Worm (Caenorhabditis elegans) whole organism, late embryonic: ENCODE results near the gene emre-1.

Experiments
- C08G9.2 ChIP-seq: sonication (generic microtip); optimal IDR thresholded peaks from 2 replicates; lab custom pipeline; 2016; ENCODE audit warnings: mild to moderate bottlenecking, missing genetic modification characterization, moderate library complexity, missing compliant biosample characterization
- C38D4.7 ChIP-seq: fragments of 200-800 bp; sonication (Bioruptor generic); optimal IDR thresholded peaks from 2 replicates; lab custom pipeline; 2018; ENCODE audit warnings: mild to moderate bottlenecking, missing genetic modification characterization, moderate library complexity, missing compliant biosample characterization
- F13H6.1 ChIP-seq: sonication (generic microtip); optimal IDR thresholded peaks from 2 replicates; lab custom pipeline; 2016; ENCODE audit warnings: missing genetic modification characterization, missing compliant biosample characterization
- K02D7.2 ChIP-seq: sonication (generic microtip); optimal IDR thresholded peaks from 2 replicates; lab custom pipeline; 2017; ENCODE audit warnings: mild to moderate bottlenecking, missing genetic modification characterization, missing compliant biosample characterization
- K09A11.1 ChIP-seq: sonication (generic microtip); optimal IDR thresholded peaks from 2 replicates; lab custom pipeline; 2017; ENCODE audit warnings: antibody characterized with exemption, mild to moderate bottlenecking, missing genetic modification characterization, missing compliant biosample characterization; ENCODE audit not compliant: insufficient read depth
- Y22D7AL.16 ChIP-seq: sonication (generic microtip); optimal IDR thresholded peaks from 2 replicates; lab custom pipeline; 2016; ENCODE audit warnings: missing genetic modification characterization, missing compliant biosample characterization
- ceh-18 ChIP-seq: sonication (generic microtip); optimal IDR thresholded peaks from 2 replicates; lab custom pipeline; 2016; ENCODE audit warnings: missing genetic modification characterization, missing compliant biosample characterization
- ceh-30 ChIP-seq: fragments of 150-350 bp; optimal IDR thresholded peaks from 2 replicates; lab custom pipeline; 2014; ENCODE audit warnings: missing biosample characterization, missing genetic modification characterization
- ceh-31 ChIP-seq: sonication (generic microtip); optimal IDR thresholded peaks from 2 replicates; lab custom pipeline; 2016; ENCODE audit warnings: missing genetic modification characterization, missing compliant biosample characterization
- ceh-34 ChIP-seq: sonication (generic microtip); optimal IDR thresholded peaks from 2 replicates; lab custom pipeline; 2016; ENCODE audit warnings: mild to moderate bottlenecking, missing genetic modification characterization, missing compliant biosample characterization
- ceh-45 ChIP-seq: fragments of 200-800 bp; sonication (Bioruptor generic); IDR thresholded peaks from 2 replicates; pipeline ENCODE4 v1.3.6; 2022; ENCODE audit warnings: missing genetic modification reagents, missing genetic modification characterization, missing compliant biosample characterization
- ceh-48 ChIP-seq: sonication (generic microtip); optimal IDR thresholded peaks from 2 replicates; lab custom pipeline; 2016; ENCODE audit warnings: missing genetic modification characterization, inconsistent platforms, missing compliant biosample characterization
- che-1 ChIP-seq: sonication (generic microtip); optimal IDR thresholded peaks from 2 replicates; lab custom pipeline; 2016; ENCODE audit warnings: mild to moderate bottlenecking, missing genetic modification characterization, missing compliant biosample characterization
- elt-2 ChIP-seq: sonication (generic microtip); optimal IDR thresholded peaks from 2 replicates; lab custom pipeline; 2016; ENCODE audit warnings: missing genetic modification reagents, missing genetic modification characterization, missing compliant biosample characterization
- elt-4 ChIP-seq: sonication (generic microtip); optimal IDR thresholded peaks from 2 replicates; lab custom pipeline; 2016; ENCODE audit warnings: missing genetic modification characterization, missing compliant biosample characterization
- ets-4 ChIP-seq: sonication (generic microtip); optimal IDR thresholded peaks from 2 replicates; lab custom pipeline; 2016; ENCODE audit warnings: missing genetic modification characterization, missing compliant biosample characterization
- eyg-1 ChIP-seq: sonication (generic microtip); optimal IDR thresholded peaks from 2 replicates; lab custom pipeline; 2016; ENCODE audit warnings: missing genotype, missing genetic modification characterization, missing compliant biosample characterization
- gmeb-2 ChIP-seq: sonication (generic microtip); optimal IDR thresholded peaks from 2 replicates; lab custom pipeline; 2016; ENCODE audit warnings: missing genetic modification characterization, inconsistent platforms, missing compliant biosample characterization
- hlh-13 ChIP-seq: fragments of 200-800 bp; sonication (Bioruptor generic); optimal IDR thresholded peaks from 2 replicates; lab custom pipeline; 2018; ENCODE audit warnings: mild to moderate bottlenecking, missing genetic modification characterization, missing compliant biosample characterization
- hlh-6 ChIP-seq: sonication (generic microtip); optimal IDR thresholded peaks from 2 replicates; lab custom pipeline; 2016; ENCODE audit warnings: missing genotype, missing genetic modification characterization, missing compliant biosample characterization
- hlh-8 ChIP-seq: sonication (generic microtip); optimal IDR thresholded peaks from 2 replicates; lab custom pipeline; 2016; ENCODE audit warnings: missing genotype, missing genetic modification characterization, missing compliant biosample characterization
- lin-11 ChIP-seq: fragments of 200-800 bp; sonication (Bioruptor generic); optimal IDR thresholded peaks from 2 replicates; lab custom pipeline; 2018; ENCODE audit warnings: mild to moderate bottlenecking, missing genetic modification characterization, missing compliant biosample characterization
- nhr-11 ChIP-seq: fragments of 150-350 bp; optimal IDR thresholded peaks from 2 replicates; lab custom pipeline; 2014; ENCODE audit warnings: missing biosample characterization, missing genetic modification characterization
- pag-3 ChIP-seq: sonication (generic microtip); optimal IDR thresholded peaks from 2 replicates; lab custom pipeline; 2016; ENCODE audit warnings: missing compliant biosample characterization, missing genetic modification characterization, borderline replicate concordance
- pat-9 ChIP-seq: fragments of 200-800 bp; sonication (Bioruptor generic); optimal IDR thresholded peaks from 2 replicates; lab custom pipeline; 2018; ENCODE audit warnings: mild to moderate bottlenecking, missing genetic modification characterization, moderate library complexity, missing compliant biosample characterization
- pha-2 ChIP-seq: sonication (generic microtip); optimal IDR thresholded peaks from 2 replicates; lab custom pipeline; 2017; ENCODE audit warnings: mild to moderate bottlenecking, missing genetic modification characterization, missing compliant biosample characterization
- pqm-1 ChIP-seq: sonication (generic microtip); optimal IDR thresholded peaks from 2 replicates; lab custom pipeline; 2016; ENCODE audit warnings: missing genetic modification characterization, missing compliant biosample characterization
- pros-1 ChIP-seq: fragments of 150-350 bp; optimal IDR thresholded peaks from 2 replicates; lab custom pipeline; 2014; ENCODE audit warnings: missing biosample characterization, missing genetic modification reagents, missing genetic modification characterization
- ref-2 ChIP-seq: sonication (generic microtip); optimal IDR thresholded peaks from 2 replicates; lab custom pipeline; 2016; ENCODE audit warnings: missing genetic modification characterization, missing compliant biosample characterization
- sdc-2 ChIP-seq: sonication (generic microtip); optimal IDR thresholded peaks from 2 replicates; lab custom pipeline; 2016; ENCODE audit warnings: missing genotype, missing genetic modification characterization, missing compliant biosample characterization
- sox-4 ChIP-seq: sonication (generic microtip); optimal IDR thresholded peaks from 2 replicates; lab custom pipeline; 2017; ENCODE audit warnings: mild to moderate bottlenecking, missing genetic modification characterization, inconsistent platforms, missing compliant biosample characterization
- syd-9 ChIP-seq: sonication (generic microtip); optimal IDR thresholded peaks from 2 replicates; lab custom pipeline; 2016; ENCODE audit warnings: mild to moderate bottlenecking, missing genetic modification characterization, moderate library complexity, missing compliant biosample characterization
- tbx-2 ChIP-seq: sonication (generic microtip); optimal IDR thresholded peaks from 2 replicates; lab custom pipeline; 2016; ENCODE audit warnings: missing genetic modification characterization, missing compliant biosample characterization
- tbx-7 ChIP-seq: sonication (generic microtip); optimal IDR thresholded peaks from 2 replicates; lab custom pipeline; 2016; ENCODE audit warnings: missing genotype, missing genetic modification characterization, missing compliant biosample characterization
- ttx-3 ChIP-seq: sonication (generic microtip); optimal IDR thresholded peaks from 2 replicates; lab custom pipeline; 2016; ENCODE audit warnings: missing genetic modification reagents, missing genetic modification characterization, missing compliant biosample characterization
- unc-3 ChIP-seq, 2 experiments: fragments of 200-800 bp in 1 of 2; sonication (Bioruptor generic) in 1 of 2; sonication (generic microtip) in 1 of 2; conservative IDR thresholded peaks in 1 of 2; optimal IDR thresholded peaks in 1 of 2; 2 replicates each; pipeline versions ENCODE4 v1.3.6 to Lab custom; 2016 to 2022; ENCODE audit warnings: missing compliant biosample characterization in 2 of 2, missing genetic modification characterization in 2 of 2, missing genetic modification reagents in 1 of 2
- unc-42 ChIP-seq: sonication (generic microtip); optimal IDR thresholded peaks from 2 replicates; lab custom pipeline; 2016; ENCODE audit warnings: missing genotype, missing genetic modification characterization, missing compliant biosample characterization
- unc-55 ChIP-seq: sonication (generic microtip); optimal IDR thresholded peaks from 2 replicates; lab custom pipeline; 2017; ENCODE audit warnings: missing biosample characterization, missing genetic modification reagents, missing genetic modification characterization
- zip-5 ChIP-seq: sonication (generic microtip); optimal IDR thresholded peaks from 2 replicates; lab custom pipeline; 2016; ENCODE audit warnings: missing genetic modification characterization, missing compliant biosample characterization

emre-1 gene

DNA sequence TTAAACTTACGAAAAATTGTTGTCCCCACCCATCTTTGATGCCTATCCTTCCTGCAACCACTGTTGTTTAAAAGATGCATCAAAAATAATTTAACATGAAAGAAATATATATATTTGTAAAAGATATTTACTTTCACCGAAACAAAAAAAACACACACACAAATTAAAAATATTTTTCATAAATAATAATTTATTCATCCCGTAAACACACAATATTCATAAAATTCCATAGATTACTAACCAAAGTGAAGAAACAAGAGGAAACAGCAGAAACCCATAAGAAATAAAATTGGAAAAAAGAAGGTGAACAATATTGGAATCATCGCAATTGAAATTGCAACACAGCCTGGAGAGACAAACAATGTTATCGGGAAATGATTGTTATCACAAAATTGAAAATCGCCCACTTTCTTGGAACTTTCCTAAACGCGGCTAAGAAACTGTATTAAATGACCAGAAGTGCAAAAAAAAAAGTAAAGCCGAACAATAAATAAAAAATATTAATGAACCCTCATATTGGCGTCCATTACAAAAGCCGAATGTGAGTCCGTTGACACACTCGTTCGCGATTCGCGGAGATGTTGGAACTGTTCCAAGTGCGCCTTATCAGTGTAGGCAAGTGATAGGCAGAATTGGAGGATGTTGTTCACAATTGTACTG, 24.5 kb downstream of the emre-1 start, which contains the start of gene slc-25A18.1:
slc-25A18.1 (minus strand) TSS at position 51 of the 660 bp plus-strand sequence.
- TF ChIP-seq elt-2 (peak; percentile 72), sox-4 (tag; lab: Kevin White, UChicago) (no peak)

DNA sequence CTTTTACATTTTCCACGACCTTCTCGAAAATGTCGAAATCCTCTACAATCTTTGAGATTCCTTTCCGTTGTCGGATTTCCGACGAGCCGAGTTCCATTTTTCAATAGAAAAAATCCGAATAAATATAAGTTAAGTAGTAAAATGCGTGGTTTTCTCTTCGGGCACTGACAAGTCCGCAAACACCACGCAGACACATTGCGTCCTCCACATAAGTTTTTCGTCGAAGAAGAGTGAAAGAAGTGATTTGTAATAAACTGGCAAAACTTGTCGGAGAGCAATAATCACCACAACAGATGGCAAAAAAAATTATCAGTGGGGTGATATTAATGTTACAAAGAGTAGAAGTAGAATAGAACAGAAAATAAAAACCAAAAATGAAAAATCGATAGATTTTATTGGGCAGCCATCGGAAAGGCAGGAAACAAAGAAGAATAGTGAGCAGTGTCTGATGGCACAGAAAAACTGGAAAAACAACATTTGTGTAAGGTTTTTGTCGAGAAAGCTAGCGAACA, 27.4 kb downstream of the emre-1 start, which contains the start of gene ergi-2:
ergi-2 (minus strand) TSS at position 462 of the 512 bp plus-strand sequence.
- TF ChIP-seq pqm-1 (tag; lab: Kevin White, UChicago) (no peak), pha-2 (tag; lab: Kevin White, UChicago) (no peak), ceh-31 (tag; lab: Kevin White, UChicago) (no peak)

DNA sequence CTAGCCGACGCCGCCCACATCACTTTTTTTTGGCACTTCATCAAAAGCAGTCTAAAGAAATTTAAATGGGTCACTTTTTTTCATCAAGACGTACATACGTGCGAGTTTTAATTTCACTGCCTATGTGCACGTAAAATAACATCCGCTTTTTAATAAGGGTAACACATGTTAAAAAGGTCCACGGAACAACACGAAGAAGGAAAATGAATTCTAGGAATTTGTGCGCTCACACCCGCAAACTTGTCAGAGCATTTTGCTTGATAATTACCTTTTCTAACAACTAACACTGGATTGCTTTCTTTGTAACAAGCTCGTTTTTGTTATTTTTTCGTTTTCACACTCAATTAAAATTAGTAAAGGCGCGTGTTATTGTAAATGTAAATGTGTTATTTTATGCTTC, 29.2 kb downstream of the emre-1 start:
- TF ChIP-seq pag-3 (tag; lab: Kevin White, UChicago): no peak
- no peak for TF ChIP-seq gmeb-2
- TF ChIP-seq C38D4.7 (GFP tag; lab: Kevin White, UChicago): no peak
- TF ChIP-seq hlh-13: no peak
- no peak for TF ChIP-seq che-1 (tag; lab: Kevin White, UChicago)
- TF ChIP-seq elt-4 (tag; lab: Kevin White, UChicago): no peak
- no peak for TF ChIP-seq unc-55 (GFP tag; lab: Kevin White, UChicago)
- TF ChIP-seq unc-42 (tag; lab: Kevin White, UChicago): no peak
- no peak for TF ChIP-seq lin-11 (tag; lab: Kevin White, UChicago)
- TF ChIP-seq hlh-6 (tag; lab: Kevin White, UChicago): no peak
- no peak for TF ChIP-seq pat-9 (tag; lab: Kevin White, UChicago)
- TF ChIP-seq F13H6.1 (tag; lab: Kevin White, UChicago): no peak
- TF ChIP-seq ets-4: no peak
- no peak for TF ChIP-seq ceh-48 (tag; lab: Kevin White, UChicago)
- no peak for TF ChIP-seq Y22D7AL.16 (tag; lab: Kevin White, UChicago)
- TF ChIP-seq nhr-11 (tag; lab: Kevin White, UChicago): no peak
- no peak for TF ChIP-seq ceh-30

DNA sequence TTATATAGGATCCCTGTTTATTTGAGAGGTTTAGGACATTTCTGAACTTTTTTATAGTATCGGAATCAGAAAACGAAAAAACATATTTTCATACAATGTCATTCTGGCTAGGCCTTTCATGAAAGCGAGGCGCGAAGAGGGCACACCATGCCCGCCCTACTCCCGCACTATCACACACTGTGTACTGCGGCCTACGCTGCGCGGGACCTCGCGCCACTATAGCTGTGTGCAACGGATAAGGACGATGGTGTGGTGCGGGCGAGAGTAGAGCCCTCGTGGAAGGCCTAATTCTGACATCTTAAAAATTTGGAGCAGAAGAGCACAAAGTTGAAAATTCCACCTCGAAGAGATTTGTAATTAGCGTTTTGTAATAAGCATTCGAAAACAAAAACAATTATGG, 31.5 kb downstream of the emre-1 start:
- TF ChIP-seq eyg-1 (tag; lab: Kevin White, UChicago) (no peak), C08G9.2 (no peak), tbx-2 (tag; lab: Kevin White, UChicago) (no peak), K02D7.2 (tag; lab: Kevin White, UChicago) (no peak), pros-1 (tag; lab: Kevin White, UChicago) (no peak), sdc-2 (tag; lab: Kevin White, UChicago) (no peak), Y22D7AL.16 (tag; lab: Kevin White, UChicago) (no peak), ceh-45 (GFP tag; lab: Robert Waterston, UW) (no peak), ttx-3 (tag; lab: Kevin White, UChicago) (no peak), K09A11.1 (tag; lab: Kevin White, UChicago) (no peak)

DNA sequence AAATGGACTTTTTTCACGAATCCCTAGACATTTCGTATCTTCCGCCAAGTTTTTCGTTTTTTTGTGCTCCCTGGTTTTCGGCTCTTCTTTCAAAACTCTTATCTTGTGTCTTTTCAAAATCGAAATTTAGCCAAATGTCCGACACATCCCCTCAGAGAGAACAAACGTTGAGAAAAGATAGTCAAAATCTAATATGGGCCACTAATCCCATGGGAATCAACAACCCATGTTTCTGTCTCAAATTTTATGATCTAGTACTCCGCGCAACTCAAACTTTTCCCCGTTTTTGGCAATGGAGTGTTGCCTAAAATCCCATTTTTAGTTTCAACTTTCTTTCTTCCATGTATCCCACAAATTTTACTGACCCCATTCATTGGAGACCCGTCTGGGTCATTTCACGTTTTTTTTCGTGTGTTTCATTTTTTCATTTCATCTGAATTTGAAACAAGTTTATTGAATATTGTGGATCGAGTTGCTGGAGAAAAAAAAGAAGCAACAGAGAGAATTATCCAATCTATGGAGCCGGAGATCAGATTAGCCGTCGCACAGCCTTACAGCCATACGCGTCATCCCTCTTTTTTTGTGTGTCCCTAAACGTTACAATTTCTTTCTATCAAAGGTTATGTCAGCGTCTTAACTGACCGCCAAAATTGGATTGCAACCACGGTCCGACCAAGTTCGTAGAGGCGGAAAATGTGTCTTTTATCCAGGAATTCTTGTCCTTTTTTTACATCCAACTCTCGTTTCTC, 32.2 kb downstream of the emre-1 start:
- TF ChIP-seq ceh-34 (tag; lab: Kevin White, UChicago) (no peak), unc-3 (GFP tag; conservative IDR thresholded peaks at IDR 0.05; lab: Robert Waterston, UW) (0 out of 2 replicates have a peak, but pooled peaks have one; percentile 28), unc-3 (tag; optimal IDR thresholded peaks at IDR 0.05; lab: Kevin White, UChicago) (peak; percentile 82), F13H6.1 (tag; lab: Kevin White, UChicago) (no peak), zip-5 (tag; lab: Kevin White, UChicago) (no peak), ceh-30 (no peak), hlh-8 (no peak), elt-2 (no peak), K09A11.1 (tag; lab: Kevin White, UChicago) (no peak), hlh-6 (tag; lab: Kevin White, UChicago) (no peak), sox-4 (tag; lab: Kevin White, UChicago) (no peak), ets-4 (no peak), tbx-7 (tag; lab: Kevin White, UChicago) (no peak), pha-2 (tag; lab: Kevin White, UChicago) (no peak), ceh-18 (tag; lab: Kevin White, UChicago) (no peak), ref-2 (no peak), gmeb-2 (no peak), syd-9 (tag; lab: Kevin White, UChicago) (no peak), unc-42 (tag; lab: Kevin White, UChicago) (peak; percentile 56)
